Fruit fly (Drosophila melanogaster) whole organism, embryonic: ENCODE data around the gene Ssl2.

Experiments
- Ada2b ChIP-seq: fragments of 200-800 bp; sonication (Bioruptor generic); IDR thresholded peaks from 2 replicates; pipeline ENCODE4 v1.3.6; 2022; ENCODE audit warnings: missing biosample characterization, missing genetic modification characterization
- Awh ChIP-seq: fragments of 200-800 bp; sonication (Bioruptor generic); IDR thresholded peaks from 2 replicates; pipeline ENCODE4, ENCODE4 v1.3.6; 2022; ENCODE audit warnings: missing biosample characterization, missing genetic modification characterization
- Blimp-1 ChIP-seq: fragments of 200-800 bp; sonication (Bioruptor generic); optimal IDR thresholded peaks from 3 replicates; lab custom pipeline; 2018; ENCODE audit warnings: missing biosample characterization, missing genetic modification characterization, mild to moderate bottlenecking, moderate library complexity, missing genetic modification reagents
- Bteb2 ChIP-seq: fragments of 200-800 bp; sonication (Bioruptor generic); optimal IDR thresholded peaks from 2 replicates; lab custom pipeline; 2016; ENCODE audit warnings: missing biosample characterization, missing genetic modification characterization
- CG10267 ChIP-seq: fragments of 200-800 bp; sonication (Bioruptor generic); optimal IDR thresholded peaks from 2 replicates; lab custom pipeline; 2018; ENCODE audit warnings: missing biosample characterization, mild to moderate bottlenecking, missing genetic modification characterization, moderate library complexity
- CG11398 ChIP-seq: fragments of 200-800 bp; sonication (Bioruptor generic); optimal IDR thresholded peaks from 2 replicates; lab custom pipeline; 2016; ENCODE audit warnings: missing biosample characterization, missing genetic modification characterization
- CG14860 ChIP-seq: fragments of 200-800 bp; sonication (Bioruptor generic); IDR thresholded peaks from 3 replicates; pipeline ENCODE4 v1.3.6; 2022; ENCODE audit warnings: missing biosample characterization, missing genetic modification characterization; ENCODE audit not compliant: partially characterized antibody
- CG14965 ChIP-seq: fragments of 200-800 bp; sonication (Bioruptor generic); optimal IDR thresholded peaks from 2 replicates; lab custom pipeline; 2016; ENCODE audit warnings: missing biosample characterization, missing genetic modification characterization, borderline replicate concordance
- CG16779 ChIP-seq: fragments of 200-800 bp; sonication (Bioruptor generic); IDR thresholded peaks from 2 replicates; pipeline ENCODE4 v1.3.6; 2022; ENCODE audit warnings: missing biosample characterization, missing genetic modification characterization
- CG17361 ChIP-seq: fragments of 200-800 bp; sonication (Bioruptor generic); IDR thresholded peaks from 3 replicates; pipeline ENCODE4 v1.3.6; 2022; ENCODE audit warnings: missing biosample characterization, missing genetic modification characterization
- CG18011 ChIP-seq: fragments of 200-800 bp; sonication (Bioruptor generic); optimal IDR thresholded peaks from 2 replicates; lab custom pipeline; 2017; ENCODE audit warnings: missing biosample characterization, missing genetic modification characterization, mild to moderate bottlenecking, moderate library complexity, missing genotype
- CG1832 ChIP-seq: fragments of 200-800 bp; sonication (Bioruptor generic); optimal IDR thresholded peaks from 2 replicates; lab custom pipeline; 2017; ENCODE audit warnings: missing biosample characterization, mild to moderate bottlenecking, missing genetic modification characterization, inconsistent platforms
- CG32767 ChIP-seq: fragments of 200-800 bp; sonication (Bioruptor generic); IDR thresholded peaks from 2 replicates; pipeline ENCODE4 v1.3.6; 2022; ENCODE audit warnings: missing biosample characterization, missing genetic modification characterization
- CG5245 ChIP-seq: fragments of 200-800 bp; sonication (Bioruptor generic); optimal IDR thresholded peaks from 3 replicates; lab custom pipeline; 2016; ENCODE audit warnings: missing biosample characterization, missing genetic modification characterization
- CG6175 ChIP-seq: fragments of 200-800 bp; sonication (Bioruptor generic); IDR thresholded peaks from 3 replicates; pipeline ENCODE4 v1.3.6; 2022; ENCODE audit warnings: missing biosample characterization, missing genetic modification characterization
- CG6654 ChIP-seq: fragments of 200-800 bp; sonication (Bioruptor generic); optimal IDR thresholded peaks from 2 replicates; lab custom pipeline; 2017; ENCODE audit warnings: missing biosample characterization, mild to moderate bottlenecking, missing genetic modification characterization
- CG7357 ChIP-seq: fragments of 200-800 bp; sonication (Bioruptor generic); IDR thresholded peaks from 3 replicates; pipeline ENCODE4 v1.3.6; 2022; ENCODE audit warnings: missing biosample characterization, missing genetic modification characterization
- CG8944 ChIP-seq: fragments of 200-800 bp; sonication (Bioruptor generic); optimal IDR thresholded peaks from 3 replicates; lab custom pipeline; 2016; ENCODE audit warnings: missing biosample characterization, missing genetic modification characterization
- CTCF ChIP-seq: fragments of 200-800 bp; sonication (Bioruptor generic); optimal IDR thresholded peaks from 2 replicates; lab custom pipeline; 2017; ENCODE audit warnings: missing biosample characterization, mild to moderate bottlenecking, missing genetic modification characterization, moderate library complexity
- Chrac-16 ChIP-seq: fragments of 200-800 bp; sonication (Bioruptor generic); optimal IDR thresholded peaks from 3 replicates; lab custom pipeline; 2016; ENCODE audit warnings: missing biosample characterization, missing genetic modification characterization
- CoRest ChIP-seq: fragments of 200-800 bp; sonication (Bioruptor generic); optimal IDR thresholded peaks from 3 replicates; lab custom pipeline; 2018; ENCODE audit warnings: missing biosample characterization, mild to moderate bottlenecking, missing genetic modification characterization, moderate library complexity
- CrebB ChIP-seq: fragments of 200-800 bp; sonication (Bioruptor generic); optimal IDR thresholded peaks from 3 replicates; lab custom pipeline; 2018; ENCODE audit warnings: missing biosample characterization, mild to moderate bottlenecking, missing genetic modification characterization
- D ChIP-seq, 2 experiments: fragments of 200-800 bp in 1 of 2; fragments of >200 bp in 1 of 2; sonication (Bioruptor generic) in 1 of 2; optimal IDR thresholded peaks; 2 replicates in 1 of 2; 3 replicates in 1 of 2; lab custom pipeline; 2017; ENCODE audit warnings: mild to moderate bottlenecking in 1 of 2, missing biosample characterization in 1 of 2, missing genetic modification characterization in 1 of 2, missing genetic modification reagents in 1 of 2
- D19B ChIP-seq: fragments of 200-800 bp; sonication (Bioruptor generic); optimal IDR thresholded peaks from 2 replicates; lab custom pipeline; 2017; ENCODE audit warnings: missing biosample characterization, mild to moderate bottlenecking, missing genetic modification characterization
- Dek ChIP-seq: fragments of 200-800 bp; sonication (Bioruptor generic); optimal IDR thresholded peaks from 3 replicates; lab custom pipeline; 2019; ENCODE audit warnings: missing biosample characterization, mild to moderate bottlenecking, missing genetic modification characterization, moderate library complexity
- Dfd ChIP-seq, 2 experiments: fragments of >200 bp; optimal IDR thresholded peaks; 2 replicates each; lab custom pipeline; 2017; ENCODE audit warnings: missing biosample characterization in 2 of 2, missing genetic modification characterization in 2 of 2
- Drgx ChIP-seq: fragments of 200-800 bp; sonication (Bioruptor generic); IDR thresholded peaks from 2 replicates; pipeline ENCODE4 v1.3.6; 2022; ENCODE audit warnings: missing biosample characterization, missing genetic modification characterization
- Ets65A ChIP-seq: fragments of 200-800 bp; sonication (Bioruptor generic); peaks from one replicate; lab custom pipeline; 2016; ENCODE audit warnings: missing biosample characterization, missing genetic modification characterization
- Max ChIP-seq: fragments of 200-800 bp; sonication (Bioruptor generic); optimal IDR thresholded peaks from 2 replicates; lab custom pipeline; 2016; ENCODE audit warnings: missing biosample characterization, mild to moderate bottlenecking, missing genetic modification characterization
- Opbp ChIP-seq: fragments of 200-800 bp; sonication (Bioruptor generic); IDR thresholded peaks from 3 replicates; pipeline ENCODE4 v1.3.6; 2022; ENCODE audit warnings: missing biosample characterization, missing genetic modification characterization; ENCODE audit not compliant: partially characterized antibody
- Sin3A ChIP-seq: fragments of >200 bp; optimal IDR thresholded peaks from 2 replicates; lab custom pipeline; 2018
- Sry-β ChIP-seq: fragments of 200-800 bp; sonication (Bioruptor generic); optimal IDR thresholded peaks from 2 replicates; lab custom pipeline; 2018; ENCODE audit warnings: missing biosample characterization, mild to moderate bottlenecking, missing genetic modification characterization, moderate library complexity
- ab ChIP-seq: fragments of 200-800 bp; sonication (Bioruptor generic); optimal IDR thresholded peaks from 2 replicates; lab custom pipeline; 2016; ENCODE audit warnings: missing biosample characterization, missing genetic modification characterization
- danr ChIP-seq: fragments of 200-800 bp; sonication (Bioruptor generic); IDR thresholded peaks from 2 replicates; pipeline ENCODE4 v1.3.6; 2022; ENCODE audit warnings: missing biosample characterization, missing genetic modification characterization
- dmrt99B ChIP-seq: fragments of 200-800 bp; sonication (Bioruptor generic); optimal IDR thresholded peaks from 2 replicates; lab custom pipeline; 2018; ENCODE audit warnings: missing biosample characterization, mild to moderate bottlenecking, missing genetic modification characterization, moderate library complexity
- fd64A ChIP-seq: fragments of 200-800 bp; sonication (Bioruptor generic); optimal IDR thresholded peaks from 3 replicates; lab custom pipeline; 2018; ENCODE audit warnings: missing biosample characterization, mild to moderate bottlenecking, missing genetic modification characterization
- h ChIP-seq: fragments of >200 bp; optimal IDR thresholded peaks from 2 replicates; lab custom pipeline; 2017
- inv ChIP-seq: fragments of 200-800 bp; sonication (Bioruptor generic); IDR thresholded peaks from 2 replicates; pipeline ENCODE4 v1.3.6; 2022; ENCODE audit warnings: missing biosample characterization, missing genetic modification characterization; ENCODE audit not compliant: partially characterized antibody
- lola ChIP-seq, 3 experiments: fragments of >200 bp in 2 of 3; fragments of 200-800 bp in 1 of 3; sonication (Bioruptor generic) in 1 of 3; optimal IDR thresholded peaks; 2 replicates each; lab custom pipeline; 2017 to 2019; ENCODE audit warnings: missing biosample characterization in 3 of 3, missing genetic modification characterization in 3 of 3, mild to moderate bottlenecking in 1 of 3, moderate library complexity in 1 of 3
- org-1 ChIP-seq: fragments of 200-800 bp; sonication (Bioruptor generic); optimal IDR thresholded peaks from 2 replicates; lab custom pipeline; 2017; ENCODE audit warnings: missing biosample characterization, missing genetic modification characterization
- rib ChIP-seq: fragments of 200-800 bp; sonication (Bioruptor generic); IDR thresholded peaks from 2 replicates; pipeline ENCODE4 v1.3.6; 2022; ENCODE audit warnings: missing biosample characterization, missing genetic modification characterization
- sc ChIP-seq, 3 experiments: fragments of >200 bp in 2 of 3; fragments of 200-800 bp in 1 of 3; sonication (Bioruptor generic) in 1 of 3; optimal IDR thresholded peaks; 2 replicates in 2 of 3; 3 replicates in 1 of 3; lab custom pipeline; 2017; ENCODE audit warnings: mild to moderate bottlenecking in 1 of 3, missing biosample characterization in 1 of 3, missing genetic modification characterization in 1 of 3, missing genetic modification reagents in 1 of 3
- slbo ChIP-seq: fragments of 200-800 bp; sonication (Bioruptor generic); IDR thresholded peaks from 2 replicates; pipeline ENCODE4 v1.3.6; 2022; ENCODE audit warnings: missing biosample characterization, missing genetic modification characterization
- slp2 ChIP-seq: fragments of 200-800 bp; sonication (Bioruptor generic); optimal IDR thresholded peaks from 2 replicates; lab custom pipeline; 2016; ENCODE audit warnings: missing biosample characterization, missing genetic modification characterization
- sob ChIP-seq: fragments of 200-800 bp; sonication (Bioruptor generic); IDR thresholded peaks from 2 replicates; pipeline ENCODE4 v1.3.6; 2022; ENCODE audit warnings: missing biosample characterization, missing genetic modification characterization
- stwl ChIP-seq: fragments of 200-800 bp; sonication (Bioruptor generic); optimal IDR thresholded peaks from 3 replicates; lab custom pipeline; 2018; ENCODE audit warnings: missing biosample characterization, mild to moderate bottlenecking, missing genetic modification characterization, moderate library complexity
- sug ChIP-seq: fragments of 200-800 bp; optimal IDR thresholded peaks from 2 replicates; lab custom pipeline; 2019; ENCODE audit warnings: missing biosample characterization, mild to moderate bottlenecking, missing genetic modification characterization, moderate library complexity
- tin ChIP-seq: fragments of 200-800 bp; sonication (Bioruptor generic); optimal IDR thresholded peaks from 3 replicates; lab custom pipeline; 2016; ENCODE audit warnings: missing biosample characterization, missing genetic modification characterization
- zfh1 ChIP-seq: fragments of 200-800 bp; sonication (Bioruptor generic); IDR thresholded peaks from 3 replicates; pipeline ENCODE4 v1.3.6; 2022; ENCODE audit warnings: missing biosample characterization, missing genetic modification characterization

Ssl2 gene

dm6 chr3R:29068430-29069207, 36.2 kb upstream of the Ssl2 start (continued):
- TF ChIP-seq CG10267 (tag; lab: Kevin White, UChicago) (peak; percentile 60), Dek (peak; percentile 15), sug (no peak), CG7357 (peak; percentile 29; the same call in 1 of the 3 replicates), Ets65A (GFP tag; lab: Kevin White, UChicago) (no peak), ab (GFP tag; lab: Kevin White, UChicago) (no peak), Awh (GFP tag; lab: Robert Waterston, UW) (0 out of 2 replicates have a peak, but pooled peaks have one; percentile 31), CTCF (GFP tag; lab: Kevin White, UChicago) (no peak), danr (GFP tag; lab: Robert Waterston, UW) (no peak), slp2 (GFP tag; lab: Kevin White, UChicago) (no peak), inv (GFP tag; lab: Robert Waterston, UW) (no peak), sc (optimal IDR thresholded peaks at IDR 0.05; lab: Kevin White, UChicago) (no peak), sc (GFP tag; optimal IDR thresholded peaks at IDR 0.05; lab: Kevin White, UChicago) (no peak), Blimp-1 (peak; percentile 6), CG18011 (GFP tag; lab: Kevin White, UChicago) (no peak), Bteb2 (peak; percentile 16), slbo (GFP tag; lab: Robert Waterston, UW) (peak; percentile 66), Ada2b (GFP tag; lab: Robert Waterston, UW) (peak; percentile 50), Opbp (GFP tag; lab: Robert Waterston, UW) (no peak), CG16779 (GFP tag; lab: Robert Waterston, UW) (no peak), Chrac-16 (GFP tag; lab: Kevin White, UChicago) (no peak), CG6175 (no peak), CG14860 (GFP tag; lab: Robert Waterston, UW) (no peak), dmrt99B (peak; percentile 61), lola (GFP tag; optimal IDR thresholded peaks at IDR 0.05; lab: Kevin White, UChicago) (peak in 1 of 3 experiments; percentile 6), h (no peak), CoRest (tag; lab: Kevin White, UChicago) (peak; percentile 40), Dfd (GFP tag; optimal IDR thresholded peaks at IDR 0.05; lab: Kevin White, UChicago) (no peak), fd64A (GFP tag; lab: Kevin White, UChicago) (no peak), CG14965 (GFP tag; lab: Kevin White, UChicago) (no peak), CG8944 (GFP tag; lab: Kevin White, UChicago) (no peak), CG17361 (GFP tag; lab: Robert Waterston, UW) (peak; percentile 32; the same call in 1 of the 3 replicates), CrebB (tag; lab: Kevin White, UChicago) (peak; percentile 45), Sin3A (lab: Kevin White, UChicago) (no peak), org-1 (GFP tag; lab: Kevin White, UChicago) (peak; percentile 37), zfh1 (GFP tag; lab: Robert Waterston, UW) (peak; percentile 45; the same call in 1 of the 3 replicates), rib (GFP tag; lab: Robert Waterston, UW) (no peak), sob (GFP tag; lab: Robert Waterston, UW) (peak; percentile 49), CG6654 (no peak), D (optimal IDR thresholded peaks at IDR 0.05; lab: Kevin White, UChicago) (no peak), D (GFP tag; optimal IDR thresholded peaks at IDR 0.05; lab: Kevin White, UChicago) (no peak), D19B (GFP tag; lab: Kevin White, UChicago) (no peak), Drgx (GFP tag; lab: Robert Waterston, UW) (no peak), tin (GFP tag; lab: Kevin White, UChicago) (peak; percentile 15), Sry-β (GFP tag; lab: Kevin White, UChicago) (no peak), CG5245 (GFP tag; lab: Kevin White, UChicago) (no peak), Max (no peak), CG1832 (GFP tag; lab: Kevin White, UChicago) (no peak), stwl (tag; lab: Kevin White, UChicago) (peak; percentile 50), CG11398 (GFP tag; lab: Kevin White, UChicago) (peak; percentile 35), CG32767 (GFP tag; lab: Robert Waterston, UW) (no peak)
